Worm (Caenorhabditis elegans): ENCODE measurements around the gene tmem-131.
A peak's percentile ranks its signal among the peaks of the same experiment; 100 is the strongest.

The tmem-131 gene

DNA sequence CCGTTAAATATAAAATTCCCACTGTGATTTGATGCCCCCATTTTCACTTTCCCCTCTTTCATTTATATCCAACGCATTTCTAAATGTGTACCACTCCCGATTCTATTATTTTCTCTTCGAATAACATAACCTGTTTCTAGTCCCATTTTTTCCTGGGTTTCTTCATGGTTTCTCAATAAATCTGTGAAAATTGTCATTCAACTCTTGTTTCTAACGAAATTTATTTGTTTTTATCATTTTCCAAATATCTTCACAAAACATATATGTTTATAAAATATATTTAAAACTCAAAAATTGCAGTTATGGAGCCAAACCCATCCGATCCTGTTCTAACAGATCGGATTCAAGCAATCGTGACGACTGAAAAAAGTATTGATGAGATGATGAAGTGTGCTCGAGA lies 23.0 kb upstream of the tmem-131 start, which contains the start of gene mdt-11:
Gene mdt-11, plus strand, starts transcription at position 301 of the 400 bp plus-strand sequence.
- no peak for TF ChIP-seq ets-7 (tag; optimal IDR thresholded peaks at IDR 0.05)
- TF ChIP-seq ceh-13 (GFP tag; optimal IDR thresholded peaks at IDR 0.05), result no peak

DNA sequence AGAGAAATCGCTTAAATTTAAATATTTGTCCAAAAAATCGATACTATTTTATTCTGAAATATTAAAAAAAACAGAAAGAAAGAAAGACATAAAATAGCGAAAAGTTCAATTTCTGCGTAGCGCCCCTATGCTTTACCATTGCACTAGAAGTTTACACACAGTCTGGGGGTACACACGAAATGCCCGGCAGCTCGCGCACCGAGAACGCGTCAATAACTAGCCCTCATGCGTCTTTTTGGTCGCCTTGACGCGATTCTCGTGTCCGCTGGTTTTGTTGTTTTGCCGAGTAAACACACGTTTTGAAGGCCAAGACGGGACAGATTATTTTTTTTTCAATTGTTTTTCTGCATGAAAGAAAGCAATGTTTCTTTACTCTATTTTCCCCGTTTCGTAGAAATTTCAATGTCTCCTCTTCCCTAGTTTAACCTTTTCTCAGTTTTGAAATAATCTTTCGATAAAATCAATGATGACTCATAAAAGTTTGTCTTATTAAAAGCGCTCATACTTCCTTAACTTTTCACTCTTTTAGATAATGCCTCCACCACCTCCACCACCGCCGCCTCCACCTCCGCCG lies 20.2 kb upstream of the tmem-131 start, which contains the start of gene wip-1:
Gene wip-1, plus strand, starts transcription at position 524 of the 574 bp plus-strand sequence.
- TF ChIP-seq ceh-13 (GFP tag; optimal IDR thresholded peaks at IDR 0.05), result peak; percentile 22
- peak; percentile 93 for TF ChIP-seq F13C5.2 (tag; optimal IDR thresholded peaks at IDR 0.05)
- TF ChIP-seq ceh-36 (tag; optimal IDR thresholded peaks at IDR 0.05), result no peak
- TF ChIP-seq ets-7 (tag; optimal IDR thresholded peaks at IDR 0.05), result peak; percentile 44
- no peak for TF ChIP-seq hmbx-1 (tag; optimal IDR thresholded peaks at IDR 0.05)
- TF ChIP-seq aly-1 (tag; optimal IDR thresholded peaks at IDR 0.05), result peak; percentile 56
- TF ChIP-seq tbx-37 (GFP tag; conservative IDR thresholded peaks at IDR 0.05), result peak; percentile 67; the same call in 1 of the 2 replicates
- TF ChIP-seq flt-1 (GFP tag; IDR thresholded peaks at IDR 0.05), result peak; percentile 75
- 0 out of 2 replicates have a peak, but pooled peaks have one; percentile 35 for TF ChIP-seq sea-1 (GFP tag; conservative IDR thresholded peaks at IDR 0.05)
- peak; percentile 67 for TF ChIP-seq tbx-11 (GFP tag; IDR thresholded peaks at IDR 0.05)
- TF ChIP-seq hmg-4 (GFP tag; optimal IDR thresholded peaks at IDR 0.05), result peak; percentile 95
- TF ChIP-seq hnd-1 (tag; optimal IDR thresholded peaks at IDR 0.05), result no peak
- no peak for TF ChIP-seq ama-1 (optimal IDR thresholded peaks at IDR 0.05)
- peak; percentile 65 for TF ChIP-seq scrt-1 (GFP tag; IDR thresholded peaks at IDR 0.05)
- TF ChIP-seq tra-4 (tag; optimal IDR thresholded peaks at IDR 0.05), result peak; percentile 65
- no peak for TF ChIP-seq B0310.2 (tag; optimal IDR thresholded peaks at IDR 0.05)
- TF ChIP-seq pes-1 (GFP tag; IDR thresholded peaks at IDR 0.05), result peak; percentile 77

DNA sequence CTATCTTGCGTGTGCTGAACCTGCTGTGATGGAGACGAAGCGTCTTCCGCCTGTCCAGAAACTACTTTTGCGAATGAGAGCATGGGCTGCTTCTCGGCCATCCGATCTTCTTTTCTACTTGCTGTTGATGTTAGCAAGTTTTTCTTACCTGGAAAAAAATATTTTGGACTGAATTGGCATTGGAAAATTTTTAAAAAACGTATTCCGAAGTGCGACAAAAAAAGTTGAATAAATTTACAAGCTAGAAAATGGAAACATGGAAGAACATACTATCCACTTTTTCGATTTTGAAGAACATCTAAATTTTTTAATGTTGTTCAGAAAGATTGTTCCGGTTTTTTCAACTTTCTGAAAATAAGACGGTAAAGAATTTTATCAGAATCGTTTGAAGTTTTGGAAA lies 19.6 kb upstream of the tmem-131 start, which contains the start of gene larp-1:
Gene larp-1, minus strand, starts transcription at position 101 of the 400 bp plus-strand sequence.
- TF ChIP-seq B0310.2 (tag; optimal IDR thresholded peaks at IDR 0.05), result no peak
- TF ChIP-seq ets-7 (tag; optimal IDR thresholded peaks at IDR 0.05), result no peak
- TF ChIP-seq pes-1 (GFP tag; IDR thresholded peaks at IDR 0.05), result no peak
- TF ChIP-seq tra-4 (tag; optimal IDR thresholded peaks at IDR 0.05), result no peak
- TF ChIP-seq tbx-11 (GFP tag; IDR thresholded peaks at IDR 0.05), result no peak
- no peak for TF ChIP-seq flt-1 (GFP tag; IDR thresholded peaks at IDR 0.05)
- TF ChIP-seq scrt-1 (GFP tag; IDR thresholded peaks at IDR 0.05), result no peak
- no peak for TF ChIP-seq aly-1 (tag; optimal IDR thresholded peaks at IDR 0.05)
- TF ChIP-seq tbx-37 (GFP tag; conservative IDR thresholded peaks at IDR 0.05), result no peak
- TF ChIP-seq ceh-36 (tag; optimal IDR thresholded peaks at IDR 0.05), result no peak
- TF ChIP-seq ama-1 (optimal IDR thresholded peaks at IDR 0.05), result no peak

DNA sequence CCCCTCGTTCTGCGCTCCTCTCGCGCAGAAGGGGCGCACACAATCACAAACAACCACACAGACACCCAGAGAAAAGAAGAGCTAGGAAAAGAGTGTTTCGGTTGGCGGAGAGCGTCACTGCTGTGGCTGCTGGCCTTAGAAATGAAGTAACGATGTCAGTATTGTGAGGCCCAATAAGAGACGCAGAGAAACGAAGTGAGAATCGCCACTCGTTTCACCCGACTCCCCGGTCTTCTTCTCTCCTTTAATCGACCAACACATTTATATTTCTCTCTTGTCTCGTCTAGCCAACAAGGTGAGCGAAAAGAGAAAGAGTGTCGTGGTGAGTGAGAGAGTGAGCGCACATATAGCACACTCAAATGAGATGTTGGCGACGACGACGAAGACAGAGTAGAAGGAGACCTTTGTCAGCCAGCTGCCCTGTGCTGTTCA lies 16.0 kb upstream of the tmem-131 start:
- TF ChIP-seq ceh-36 (tag; optimal IDR thresholded peaks at IDR 0.05) (no peak), B0310.2 (tag; optimal IDR thresholded peaks at IDR 0.05) (no peak), aly-1 (tag; optimal IDR thresholded peaks at IDR 0.05) (peak; percentile 64), pes-1 (GFP tag; IDR thresholded peaks at IDR 0.05) (peak; percentile 48; the same call in 1 of the 2 replicates), scrt-1 (GFP tag; IDR thresholded peaks at IDR 0.05) (peak; percentile 14; the same call in 1 of the 2 replicates), tbx-11 (GFP tag; IDR thresholded peaks at IDR 0.05) (0 out of 2 replicates have a peak, but pooled peaks have one; percentile 3), hnd-1 (tag; optimal IDR thresholded peaks at IDR 0.05) (no peak), hmg-4 (GFP tag; optimal IDR thresholded peaks at IDR 0.05) (peak; percentile 88), flt-1 (GFP tag; IDR thresholded peaks at IDR 0.05) (no peak), F13C5.2 (tag; optimal IDR thresholded peaks at IDR 0.05) (peak; percentile 74), ets-7 (tag; optimal IDR thresholded peaks at IDR 0.05) (no peak), sea-1 (GFP tag; conservative IDR thresholded peaks at IDR 0.05) (0 out of 2 replicates have a peak, but pooled peaks have one; percentile 39), tbx-37 (GFP tag; conservative IDR thresholded peaks at IDR 0.05) (no peak), tra-4 (tag; optimal IDR thresholded peaks at IDR 0.05) (no peak)

DNA sequence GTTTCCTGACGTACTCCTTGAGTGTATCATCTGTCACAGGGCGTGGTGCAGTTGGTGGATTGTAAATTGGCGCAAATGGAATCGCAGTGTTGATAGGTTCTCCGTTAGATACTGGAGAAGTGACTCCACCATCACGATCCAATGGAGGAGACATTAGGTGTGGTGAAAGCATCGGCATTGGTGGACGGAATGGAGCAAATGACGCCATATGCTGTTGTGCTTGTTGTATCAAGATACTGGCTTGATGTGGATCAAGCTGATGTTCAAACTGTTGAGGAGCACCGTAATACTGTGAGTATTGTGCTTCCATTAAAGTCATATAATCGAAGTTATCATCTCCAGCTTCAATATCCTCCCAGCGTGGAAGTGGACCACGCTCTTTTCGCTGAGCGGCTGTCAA lies 14.5 kb upstream of the tmem-131 start:
- TF ChIP-seq pes-1 (GFP tag; IDR thresholded peaks at IDR 0.05), result no peak

DNA sequence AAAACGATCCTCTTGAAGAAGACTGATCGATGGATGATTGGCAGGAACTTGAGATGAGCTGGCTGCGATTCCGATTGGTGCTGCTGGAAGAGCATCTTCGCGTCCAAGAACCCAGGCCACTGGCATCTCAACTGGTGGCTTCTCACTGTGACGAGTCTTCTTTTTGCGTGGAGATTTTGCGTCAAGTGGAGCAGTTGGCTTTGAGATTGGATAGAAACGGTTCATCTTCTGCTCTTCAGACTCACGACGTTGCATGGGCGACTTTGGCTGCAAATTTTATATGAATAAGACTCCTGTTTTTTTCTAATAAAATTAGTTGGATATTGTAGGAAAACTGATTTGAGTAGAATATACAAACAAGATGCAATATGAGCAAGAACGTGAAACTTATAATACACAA lies 12.8 kb upstream of the tmem-131 start:
- TF ChIP-seq tra-4 (tag; optimal IDR thresholded peaks at IDR 0.05), result no peak
- no peak for TF ChIP-seq hnd-1 (tag; optimal IDR thresholded peaks at IDR 0.05)
- no peak for TF ChIP-seq F13C5.2 (tag; optimal IDR thresholded peaks at IDR 0.05)
- TF ChIP-seq hmg-4 (GFP tag; optimal IDR thresholded peaks at IDR 0.05), result no peak
- no peak for TF ChIP-seq ets-7 (tag; optimal IDR thresholded peaks at IDR 0.05)
- no peak for TF ChIP-seq ceh-13 (GFP tag; optimal IDR thresholded peaks at IDR 0.05)
- no peak for TF ChIP-seq aly-1 (tag; optimal IDR thresholded peaks at IDR 0.05)
- no peak for TF ChIP-seq sea-1 (GFP tag; conservative IDR thresholded peaks at IDR 0.05)
- no peak for TF ChIP-seq tbx-11 (GFP tag; IDR thresholded peaks at IDR 0.05)
- TF ChIP-seq flt-1 (GFP tag; IDR thresholded peaks at IDR 0.05), result no peak
- no peak for TF ChIP-seq hmbx-1 (tag; optimal IDR thresholded peaks at IDR 0.05)
- no peak for TF ChIP-seq ceh-36 (tag; optimal IDR thresholded peaks at IDR 0.05)
- no peak for TF ChIP-seq B0310.2 (tag; optimal IDR thresholded peaks at IDR 0.05)

DNA sequence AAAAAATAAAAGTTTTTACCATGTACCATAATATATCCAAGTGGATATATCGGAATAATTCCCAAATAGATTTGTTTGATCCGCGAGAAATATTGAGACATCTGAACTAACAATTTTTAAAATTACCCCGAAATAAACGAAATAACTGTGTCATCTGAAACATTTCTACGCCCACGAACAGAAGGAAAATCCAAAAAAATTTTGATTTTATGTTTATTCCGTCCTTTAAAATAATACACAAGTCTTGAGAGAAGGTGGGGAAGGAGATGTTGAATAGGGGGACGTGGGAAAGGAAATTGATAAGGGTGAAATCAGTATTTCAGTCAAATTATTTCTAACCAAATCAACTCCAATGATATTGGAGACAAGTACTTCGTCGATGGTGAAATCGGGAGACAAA lies 10.8 kb upstream of the tmem-131 start, which contains the start of gene R144.11:
Gene R144.11, minus strand, starts transcription at position 101 of the 400 bp plus-strand sequence.
- no peak for TF ChIP-seq pes-1 (GFP tag; IDR thresholded peaks at IDR 0.05)
- TF ChIP-seq tra-4 (tag; optimal IDR thresholded peaks at IDR 0.05), result no peak
- TF ChIP-seq scrt-1 (GFP tag; IDR thresholded peaks at IDR 0.05), result no peak
- no peak for TF ChIP-seq hnd-1 (tag; optimal IDR thresholded peaks at IDR 0.05)
- TF ChIP-seq ama-1 (optimal IDR thresholded peaks at IDR 0.05), result no peak
- TF ChIP-seq hmg-4 (GFP tag; optimal IDR thresholded peaks at IDR 0.05), result no peak
- no peak for TF ChIP-seq B0310.2 (tag; optimal IDR thresholded peaks at IDR 0.05)

DNA sequence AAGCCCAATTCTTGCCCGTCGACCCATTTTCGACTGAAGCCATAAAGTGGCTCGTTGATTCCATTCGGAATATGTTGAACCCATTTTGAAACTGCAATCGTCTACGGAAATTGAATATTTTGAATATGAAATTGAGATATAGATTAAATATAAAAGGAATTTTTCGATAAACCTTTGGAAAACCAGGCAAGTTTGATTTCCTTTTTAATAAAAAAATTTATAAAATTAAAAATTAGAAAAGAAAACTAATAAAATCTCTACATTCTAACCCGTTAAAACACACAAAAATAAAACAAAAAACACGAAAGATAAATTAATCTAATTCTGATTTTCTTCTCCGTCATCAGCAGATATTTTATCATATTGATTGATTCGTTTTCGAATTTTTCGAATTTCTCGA lies 8.9 kb upstream of the tmem-131 start, which contains the start of gene R144.12:
Gene R144.12, minus strand, starts transcription at position 101 of the 400 bp plus-strand sequence.
- no peak for TF ChIP-seq aly-1 (tag; optimal IDR thresholded peaks at IDR 0.05)
